Fruit fly (Drosophila melanogaster): ENCODE data around the gene CG42813.
A peak's percentile ranks its signal among the peaks of the same experiment; 100 is the strongest.

The CG42813 gene

DNA sequence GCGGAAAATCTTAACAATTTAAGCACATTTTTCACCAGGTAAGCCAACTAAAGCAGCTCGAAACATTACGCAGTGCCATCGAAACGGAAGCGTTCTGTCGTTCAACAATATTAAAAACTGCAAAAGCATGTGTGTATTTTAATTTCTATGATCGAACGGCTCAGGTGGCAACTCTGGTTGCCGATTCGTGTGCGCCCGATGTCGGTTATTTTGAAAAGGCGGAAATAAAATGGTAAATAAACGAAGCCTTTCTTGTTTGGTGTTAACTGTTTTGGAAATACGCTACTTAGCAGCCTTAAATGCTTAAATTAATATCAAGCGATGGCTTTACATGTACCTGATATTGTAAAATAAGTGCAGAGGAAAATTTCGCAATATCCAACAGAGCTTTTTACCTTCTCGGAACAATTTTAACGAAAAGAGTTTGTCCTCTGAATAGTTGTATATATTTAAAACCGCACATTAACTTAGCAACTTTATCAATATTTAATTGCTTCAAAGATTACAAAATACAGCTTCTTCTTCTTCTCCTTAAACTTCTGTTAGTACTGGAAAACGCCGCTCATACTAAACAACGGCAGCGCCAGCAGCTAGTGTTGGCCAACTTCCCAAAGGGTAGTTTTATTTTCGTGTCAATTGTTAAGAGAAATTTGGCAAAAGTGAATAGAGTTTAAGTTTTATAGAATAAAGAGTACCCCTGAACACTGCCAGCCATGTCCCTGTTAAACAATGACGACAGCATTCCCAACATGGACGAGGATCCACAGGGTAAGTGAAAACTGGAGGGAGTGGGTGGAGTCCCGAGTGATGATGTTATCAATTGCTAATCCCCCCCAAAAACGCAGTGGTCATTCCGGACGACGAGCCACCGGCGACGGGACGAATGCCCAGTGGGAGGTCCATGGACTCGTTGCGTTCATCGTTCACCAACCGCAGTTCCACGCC lies 45.0 kb upstream of the CG42813 start, which contains the start of gene CG5934 (continued):
- no peak for TF ChIP-seq CG2875 (GFP tag; optimal IDR thresholded peaks at IDR 0.05)
- TF ChIP-seq dm (GFP tag; optimal IDR thresholded peaks at IDR 0.05): no peak
- no peak for TF ChIP-seq tup (GFP tag; optimal IDR thresholded peaks at IDR 0.05)
- TF ChIP-seq gce (GFP tag; IDR thresholded peaks at IDR 0.05): no peak
- TF ChIP-seq oc (tag; optimal IDR thresholded peaks at IDR 0.05): no peak
- TF ChIP-seq bowl (GFP tag; IDR thresholded peaks at IDR 0.05): no peak
- TF ChIP-seq CG8765 (GFP tag; IDR thresholded peaks at IDR 0.05): no peak
- TF ChIP-seq BEAF-32 (GFP tag; optimal IDR thresholded peaks at IDR 0.05): peak; percentile 38
- TF ChIP-seq CG13624 (GFP tag; optimal IDR thresholded peaks at IDR 0.05): peak; percentile 74
- no peak for TF ChIP-seq Doc2 (GFP tag; IDR thresholded peaks at IDR 0.05)
- TF ChIP-seq az2 (GFP tag; optimal IDR thresholded peaks at IDR 0.05): no peak
- peak; percentile 11 for TF ChIP-seq cg (GFP tag; optimal IDR thresholded peaks at IDR 0.05)
- no peak for TF ChIP-seq mld (GFP tag; IDR thresholded peaks at IDR 0.05; ENCODE audit: partially characterized antibody)
- no peak for TF ChIP-seq CkIIα-i1 (GFP tag; IDR thresholded peaks at IDR 0.05)
- peak; percentile 29 for TF ChIP-seq CG3281 (GFP tag; optimal IDR thresholded peaks at IDR 0.05)
- TF ChIP-seq NfI (GFP tag; optimal IDR thresholded peaks at IDR 0.05): peak; percentile 47
- no peak for TF ChIP-seq CG16779 (GFP tag; IDR thresholded peaks at IDR 0.05)
- no peak for TF ChIP-seq psq (GFP tag; optimal IDR thresholded peaks at IDR 0.05)
- TF ChIP-seq fd3F (GFP tag; optimal IDR thresholded peaks at IDR 0.05): no peak
- peak; percentile 34 for TF ChIP-seq Sox100B (GFP tag; optimal IDR thresholded peaks at IDR 0.05)
- no peak for TF ChIP-seq cas (GFP tag; IDR thresholded peaks at IDR 0.05)
- no peak for TF ChIP-seq Atf3 (GFP tag; optimal IDR thresholded peaks at IDR 0.05)
- no peak for TF ChIP-seq CG10979 (tag; optimal IDR thresholded peaks at IDR 0.05)
- peak; percentile 39 for TF ChIP-seq CG14710 (tag; optimal IDR thresholded peaks at IDR 0.05)
- TF ChIP-seq CG10321 (GFP tag; IDR thresholded peaks at IDR 0.05): no peak
- TF ChIP-seq ems (GFP tag; optimal IDR thresholded peaks at IDR 0.05): peak; percentile 57
- no peak for TF ChIP-seq CG10147 (GFP tag; optimal IDR thresholded peaks at IDR 0.05)
- no peak for TF ChIP-seq Optix (GFP tag; IDR thresholded peaks at IDR 0.05)
- TF ChIP-seq nerfin-2 (GFP tag; IDR thresholded peaks at IDR 0.05; ENCODE audit: partially characterized antibody): no peak
- TF ChIP-seq CG14965 (GFP tag; optimal IDR thresholded peaks at IDR 0.05; ENCODE audit: borderline replicate concordance): no peak
- no peak for TF ChIP-seq CG13894 (tag; optimal IDR thresholded peaks at IDR 0.05)
- no peak for TF ChIP-seq CG7745 (tag; optimal IDR thresholded peaks at IDR 0.05)
- peak; percentile 29 for TF ChIP-seq Hsf (GFP tag; optimal IDR thresholded peaks at IDR 0.05)
- no peak for TF ChIP-seq D19B (GFP tag; optimal IDR thresholded peaks at IDR 0.05)
- peak; percentile 59 for TF ChIP-seq CG2120 (GFP tag; optimal IDR thresholded peaks at IDR 0.05)
- no peak for TF ChIP-seq H2.0 (GFP tag; IDR thresholded peaks at IDR 0.05)
- TF ChIP-seq zf30C (GFP tag; optimal IDR thresholded peaks at IDR 0.05): no peak
- no peak for TF ChIP-seq E2f1 (GFP tag; IDR thresholded peaks at IDR 0.05)
- peak; percentile 14; the same call in 1 of the 2 replicates for TF ChIP-seq CG11085 (GFP tag; IDR thresholded peaks at IDR 0.05)
- no peak for TF ChIP-seq CG7928 (GFP tag; optimal IDR thresholded peaks at IDR 0.05)
- no peak for TF ChIP-seq ftz-f1 (GFP tag; optimal IDR thresholded peaks at IDR 0.05)
- TF ChIP-seq Ets65A (GFP tag): peak; percentile 95
- peak; percentile 31 for TF ChIP-seq pho (GFP tag; optimal IDR thresholded peaks at IDR 0.05)
- TF ChIP-seq CG17328 (GFP tag; IDR thresholded peaks at IDR 0.05): no peak
- TF ChIP-seq pb (GFP tag; optimal IDR thresholded peaks at IDR 0.05): no peak
- no peak for TF ChIP-seq nau (GFP tag; optimal IDR thresholded peaks at IDR 0.05)
- peak; percentile 50 for TF ChIP-seq Hmr (GFP tag; optimal IDR thresholded peaks at IDR 0.05)
- TF ChIP-seq TFAM (GFP tag; optimal IDR thresholded peaks at IDR 0.05): no peak
- no peak for TF ChIP-seq prd (optimal IDR thresholded peaks at IDR 0.05)
- no peak for TF ChIP-seq prd (GFP tag; IDR thresholded peaks at IDR 0.05)
